Fruit fly (Drosophila melanogaster) whole organism, prepupa: ENCODE results near the gene CG5071.

Source experiments
- CG10669 ChIP-seq: fragments of 200-800 bp; sonication (Bioruptor generic); optimal IDR thresholded peaks from 3 replicates; lab custom pipeline; 2018; ENCODE audit warnings: missing biosample characterization, mild to moderate bottlenecking, missing genetic modification characterization, moderate library complexity
- CG11294 ChIP-seq: fragments of 200-800 bp; sonication (Bioruptor generic); IDR thresholded peaks from 2 replicates; pipeline ENCODE4 v1.3.6; 2022; ENCODE audit warnings: missing biosample characterization, missing genetic modification characterization
- CG11762 ChIP-seq: fragments of 200-800 bp; sonication (Bioruptor generic); optimal IDR thresholded peaks from 3 replicates; lab custom pipeline; 2016; ENCODE audit warnings: missing biosample characterization, missing genetic modification characterization; ENCODE audit not compliant: insufficient read depth
- CG11902 ChIP-seq: fragments of 200-800 bp; sonication (Bioruptor generic); optimal IDR thresholded peaks from 3 replicates; lab custom pipeline; 2016; ENCODE audit warnings: missing biosample characterization, missing genetic modification characterization
- CG15336 ChIP-seq: fragments of 200-800 bp; sonication (Bioruptor generic); IDR thresholded peaks from 2 replicates; pipeline ENCODE4 v1.3.6; 2022; ENCODE audit warnings: missing biosample characterization, missing genetic modification characterization
- CG1621 ChIP-seq: fragments of 200-800 bp; sonication (Bioruptor generic); optimal IDR thresholded peaks from 3 replicates; lab custom pipeline; 2018; ENCODE audit warnings: missing biosample characterization, mild to moderate bottlenecking, missing genetic modification characterization
- CG16779 ChIP-seq: fragments of 200-800 bp; sonication (Bioruptor generic); optimal IDR thresholded peaks from 3 replicates; lab custom pipeline; 2017; ENCODE audit warnings: missing biosample characterization, mild to moderate bottlenecking, missing genetic modification characterization
- CG3032 ChIP-seq: fragments of 200-800 bp; optimal IDR thresholded peaks from 2 replicates; lab custom pipeline; 2019; ENCODE audit warnings: missing biosample characterization, mild to moderate bottlenecking, missing genetic modification characterization, moderate library complexity
- CG31627 ChIP-seq: fragments of 200-800 bp; sonication (Bioruptor generic); optimal IDR thresholded peaks from 3 replicates; lab custom pipeline; 2016; ENCODE audit warnings: missing biosample characterization, missing genetic modification characterization
- CG32006 ChIP-seq: fragments of 200-800 bp; sonication (Bioruptor generic); optimal IDR thresholded peaks from 3 replicates; lab custom pipeline; 2017; ENCODE audit warnings: missing biosample characterization, mild to moderate bottlenecking, missing genetic modification characterization
- CG34406 ChIP-seq: fragments of 200-800 bp; sonication (Bioruptor generic); optimal IDR thresholded peaks from 3 replicates; lab custom pipeline; 2016; ENCODE audit warnings: missing biosample characterization, missing genetic modification characterization
- CG3919 ChIP-seq: fragments of 200-800 bp; sonication (Bioruptor generic); optimal IDR thresholded peaks from 3 replicates; lab custom pipeline; 2016; ENCODE audit warnings: missing biosample characterization, missing genetic modification characterization
- CG6276 ChIP-seq: fragments of 200-800 bp; sonication (Bioruptor generic); optimal IDR thresholded peaks from 2 replicates; lab custom pipeline; 2017; ENCODE audit warnings: missing biosample characterization, mild to moderate bottlenecking, missing genetic modification characterization
- CG6792 ChIP-seq: fragments of 200-800 bp; sonication (Bioruptor generic); optimal IDR thresholded peaks from 3 replicates; lab custom pipeline; 2016; ENCODE audit warnings: missing biosample characterization, missing genetic modification characterization
- CG6854 ChIP-seq: fragments of 200-800 bp; sonication (Bioruptor generic); optimal IDR thresholded peaks from 2 replicates; lab custom pipeline; 2017; ENCODE audit warnings: missing biosample characterization, mild to moderate bottlenecking, missing genetic modification characterization
- CG7368 ChIP-seq: fragments of 200-800 bp; sonication (Bioruptor generic); optimal IDR thresholded peaks from 3 replicates; lab custom pipeline; 2016; ENCODE audit warnings: missing biosample characterization, missing genetic modification characterization
- CG8119 ChIP-seq: fragments of 200-800 bp; sonication (Bioruptor generic); IDR thresholded peaks from 3 replicates; pipeline ENCODE4 v1.3.6; 2022; ENCODE audit warnings: missing biosample characterization, missing genetic modification characterization
- CG8632 ChIP-seq: fragments of 200-800 bp; sonication (Bioruptor generic); optimal IDR thresholded peaks from 3 replicates; lab custom pipeline; 2016; ENCODE audit warnings: missing biosample characterization, missing genetic modification characterization
- CG9139 ChIP-seq: fragments of 200-800 bp; sonication (Bioruptor generic); optimal IDR thresholded peaks from 3 replicates; lab custom pipeline; 2017; ENCODE audit warnings: missing biosample characterization, mild to moderate bottlenecking, missing genetic modification characterization
- Eip78C ChIP-seq: fragments of 200-800 bp; sonication (Bioruptor generic); peaks from one replicate; lab custom pipeline; 2016; ENCODE audit warnings: missing biosample characterization, missing genetic modification characterization
- Eip93F ChIP-seq: fragments of 200-800 bp; sonication (Bioruptor generic); optimal IDR thresholded peaks from 2 replicates; lab custom pipeline; 2016; ENCODE audit warnings: missing biosample characterization, mild to moderate bottlenecking, missing genetic modification characterization
- Ets21C ChIP-seq: fragments of 200-800 bp; sonication (Bioruptor generic); optimal IDR thresholded peaks from 3 replicates; lab custom pipeline; 2016; ENCODE audit warnings: missing biosample characterization, missing genetic modification characterization
- Ets96B ChIP-seq: fragments of 200-800 bp; optimal IDR thresholded peaks from 2 replicates; lab custom pipeline; 2019; ENCODE audit warnings: missing biosample characterization, mild to moderate bottlenecking, missing genetic modification characterization, moderate library complexity
- Gug ChIP-seq: fragments of 200-800 bp; sonication (Bioruptor generic); IDR thresholded peaks from 2 replicates; pipeline ENCODE4 v1.3.6; 2022; ENCODE audit warnings: missing biosample characterization, missing genetic modification characterization
- Hr38 ChIP-seq: sonication (Bioruptor generic); optimal IDR thresholded peaks from 2 replicates; lab custom pipeline; 2016; ENCODE audit warnings: missing biosample characterization, missing genetic modification characterization
- Hr39 ChIP-seq: fragments of 200-800 bp; sonication (Bioruptor generic); optimal IDR thresholded peaks from 2 replicates; lab custom pipeline; 2016; ENCODE audit warnings: missing biosample characterization, missing genetic modification characterization
- Hr4 ChIP-seq: fragments of 200-800 bp; sonication (Bioruptor generic); optimal IDR thresholded peaks from 3 replicates; lab custom pipeline; 2016; ENCODE audit warnings: missing biosample characterization, missing genetic modification characterization
- Lpt ChIP-seq: fragments of 200-800 bp; sonication (Bioruptor generic); optimal IDR thresholded peaks from 3 replicates; lab custom pipeline; 2016; ENCODE audit warnings: missing biosample characterization, missing genetic modification characterization
- Met ChIP-seq: fragments of 200-800 bp; sonication (Bioruptor generic); optimal IDR thresholded peaks from 3 replicates; lab custom pipeline; 2016; ENCODE audit warnings: missing biosample characterization, missing genetic modification characterization
- OdsH ChIP-seq: fragments of 200-800 bp; sonication (Bioruptor generic); optimal IDR thresholded peaks from 3 replicates; lab custom pipeline; 2016; ENCODE audit warnings: missing biosample characterization, missing genetic modification characterization
- Smox ChIP-seq: fragments of 200-800 bp; sonication (Bioruptor generic); optimal IDR thresholded peaks from 3 replicates; lab custom pipeline; 2016; ENCODE audit warnings: missing biosample characterization, missing genetic modification characterization
- Sox14 ChIP-seq: fragments of 200-800 bp; sonication (Bioruptor generic); optimal IDR thresholded peaks from 3 replicates; lab custom pipeline; 2016; ENCODE audit warnings: missing biosample characterization, missing genetic modification characterization
- Sox15 ChIP-seq: fragments of 200-800 bp; sonication (Bioruptor generic); optimal IDR thresholded peaks from 3 replicates; lab custom pipeline; 2016; ENCODE audit warnings: missing biosample characterization, missing genetic modification characterization
- achi ChIP-seq: fragments of 200-800 bp; sonication (Bioruptor generic); optimal IDR thresholded peaks from 3 replicates; lab custom pipeline; 2016; ENCODE audit warnings: missing biosample characterization, missing genetic modification characterization
- acj6 ChIP-seq: fragments of 200-800 bp; sonication (Bioruptor generic); optimal IDR thresholded peaks from 3 replicates; lab custom pipeline; 2016; ENCODE audit warnings: missing biosample characterization, missing genetic modification characterization
- cyc ChIP-seq: fragments of 200-800 bp; sonication (Bioruptor generic); optimal IDR thresholded peaks from 3 replicates; lab custom pipeline; 2016; ENCODE audit warnings: missing biosample characterization, missing genetic modification characterization
- dsx ChIP-seq: fragments of 200-800 bp; optimal IDR thresholded peaks from 3 replicates; lab custom pipeline; 2019; ENCODE audit warnings: missing biosample characterization, mild to moderate bottlenecking, missing genetic modification characterization, moderate library complexity; ENCODE audit not compliant: poor library complexity, severe bottlenecking
- fd59A ChIP-seq: fragments of 200-800 bp; sonication (Bioruptor generic); optimal IDR thresholded peaks from 2 replicates; lab custom pipeline; 2017; ENCODE audit warnings: missing biosample characterization, mild to moderate bottlenecking, missing genetic modification characterization, missing genetic modification reagents
- fd85E ChIP-seq: fragments of 200-800 bp; sonication (Bioruptor generic); optimal IDR thresholded peaks from 3 replicates; lab custom pipeline; 2016; ENCODE audit warnings: missing biosample characterization, missing genetic modification characterization
- fkh ChIP-seq: fragments of 200-800 bp; sonication (Bioruptor generic); optimal IDR thresholded peaks from 3 replicates; lab custom pipeline; 2017; ENCODE audit warnings: missing biosample characterization, mild to moderate bottlenecking, missing genetic modification characterization, moderate library complexity
- lz ChIP-seq: fragments of 200-800 bp; sonication (Bioruptor generic); optimal IDR thresholded peaks from 3 replicates; lab custom pipeline; 2016; ENCODE audit warnings: missing biosample characterization, missing genetic modification characterization
- net ChIP-seq: fragments of 200-800 bp; sonication (Bioruptor generic); optimal IDR thresholded peaks from 3 replicates; lab custom pipeline; 2016; ENCODE audit warnings: missing biosample characterization, missing genetic modification characterization
- pdm3 ChIP-seq: fragments of 200-800 bp; sonication (Bioruptor generic); optimal IDR thresholded peaks from 3 replicates; lab custom pipeline; 2016; ENCODE audit warnings: missing biosample characterization, missing genetic modification characterization
- salr ChIP-seq, 2 experiments: fragments of 200-800 bp; sonication (Bioruptor generic); optimal IDR thresholded peaks; 3 replicates each; lab custom pipeline; 2016 to 2018; ENCODE audit warnings: missing biosample characterization in 2 of 2, missing genetic modification characterization in 2 of 2, mild to moderate bottlenecking in 1 of 2
- spab ChIP-seq: fragments of 200-800 bp; sonication (Bioruptor generic); optimal IDR thresholded peaks from 2 replicates; lab custom pipeline; 2017; ENCODE audit warnings: missing biosample characterization, mild to moderate bottlenecking, missing genetic modification characterization, missing genetic modification reagents
- ss ChIP-seq, 2 experiments: fragments of 200-800 bp; sonication (Bioruptor generic); optimal IDR thresholded peaks; 2 replicates in 1 of 2; 3 replicates in 1 of 2; lab custom pipeline; 2017 to 2018; ENCODE audit warnings: mild to moderate bottlenecking in 2 of 2, missing biosample characterization in 2 of 2, missing genetic modification characterization in 2 of 2, moderate library complexity in 1 of 2
- svp ChIP-seq: fragments of 200-800 bp; sonication (Bioruptor generic); peaks from one replicate; lab custom pipeline; 2016; ENCODE audit warnings: missing biosample characterization, missing genetic modification characterization
- topi ChIP-seq: fragments of 200-800 bp; sonication (Bioruptor generic); optimal IDR thresholded peaks from 3 replicates; lab custom pipeline; 2016; ENCODE audit warnings: missing biosample characterization, missing genetic modification characterization
- vri ChIP-seq: fragments of 200-800 bp; sonication (Bioruptor generic); optimal IDR thresholded peaks from 3 replicates; lab custom pipeline; 2016; ENCODE audit warnings: missing biosample characterization, mild to moderate bottlenecking, missing genetic modification characterization

CG5071 gene

DNA sequence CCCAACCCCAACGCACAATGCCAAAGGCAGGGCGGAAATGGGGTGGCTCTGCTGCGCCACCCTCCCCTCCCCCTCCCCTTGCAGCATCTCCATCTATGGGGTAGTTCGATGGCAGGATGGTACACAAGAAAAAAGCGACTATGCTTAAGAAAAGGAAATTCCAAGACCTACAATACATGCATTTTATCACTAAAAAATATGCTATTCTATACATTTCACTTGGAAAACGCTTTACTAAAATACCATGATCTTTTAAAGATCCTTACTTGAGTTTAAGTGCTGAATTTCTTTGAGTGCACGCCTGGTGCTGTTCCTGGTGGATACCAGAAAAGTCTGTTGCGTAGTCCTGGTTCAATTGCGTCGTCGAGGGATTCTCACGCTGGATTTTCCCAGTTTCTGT is 12.9 kb downstream of the CG5071 start (continued):
- no peak for TF ChIP-seq CG34406
- peak; percentile 15 for TF ChIP-seq CG3919 (GFP tag; lab: Kevin White, UChicago)
- TF ChIP-seq Hr4 (GFP tag; lab: Kevin White, UChicago): no peak
- peak; percentile 18 for TF ChIP-seq spab (GFP tag; lab: Kevin White, UChicago)
- TF ChIP-seq CG6792: peak; percentile 47
- no peak for TF ChIP-seq CG8119 (GFP tag; lab: Robert Waterston, UW)
- TF ChIP-seq Eip78C (GFP tag; lab: Kevin White, UChicago): peak; percentile 80
- TF ChIP-seq CG6276 (GFP tag; lab: Kevin White, UChicago): no peak
- peak; percentile 45 for TF ChIP-seq topi (GFP tag; lab: Kevin White, UChicago)
- peak; percentile 33 for TF ChIP-seq CG11902 (GFP tag; lab: Kevin White, UChicago)
- peak; percentile 55 for TF ChIP-seq lz (GFP tag; lab: Kevin White, UChicago)
- TF ChIP-seq Lpt (GFP tag; lab: Kevin White, UChicago): no peak
- TF ChIP-seq CG1621 (tag; lab: Kevin White, UChicago): no peak
- TF ChIP-seq Smox (GFP tag; lab: Kevin White, UChicago): peak; percentile 45
- TF ChIP-seq OdsH (GFP tag; lab: Kevin White, UChicago): no peak
- TF ChIP-seq net (GFP tag; lab: Kevin White, UChicago): no peak
- peak; percentile 15 for TF ChIP-seq Ets96B
- peak; percentile 13 for TF ChIP-seq fd59A (GFP tag; lab: Kevin White, UChicago)

DNA sequence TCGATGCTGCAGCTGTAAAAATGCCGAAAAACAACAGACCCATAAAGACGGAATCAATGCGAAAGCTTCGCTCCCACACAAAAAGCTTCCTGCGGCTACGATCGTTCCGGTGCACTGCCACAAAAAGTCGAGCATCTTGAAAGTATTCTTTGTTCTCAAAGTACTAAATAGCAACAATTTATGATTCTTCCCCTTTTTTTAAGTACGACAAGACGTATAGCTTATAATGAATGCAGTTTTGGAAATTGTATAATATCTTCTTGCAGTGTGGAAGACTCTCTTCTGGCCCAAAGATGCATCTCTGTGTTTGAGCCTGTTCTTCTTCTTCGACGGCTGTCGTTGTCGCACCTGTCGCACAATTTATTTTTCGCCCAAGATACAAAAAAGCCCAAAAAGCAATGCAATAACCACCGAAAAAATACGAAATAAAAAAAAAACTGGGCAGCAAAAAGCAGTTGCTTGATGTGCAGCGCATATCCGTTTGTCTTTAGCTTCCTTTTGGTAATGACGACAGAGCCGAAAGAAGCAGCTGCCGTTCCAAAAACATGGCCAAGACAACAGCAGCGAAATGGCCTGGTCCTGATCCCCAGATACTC is 15.7 kb downstream of the CG5071 start:
- TF ChIP-seq Lpt (GFP tag; lab: Kevin White, UChicago) (no peak), Sox15 (peak; percentile 50), ss (GFP tag; optimal IDR thresholded peaks at IDR 0.05; lab: Kevin White, UChicago) (no peak), Ets96B (peak; percentile 4), CG7368 (GFP tag; lab: Kevin White, UChicago) (peak; percentile 57), spab (GFP tag; lab: Kevin White, UChicago) (no peak), Sox14 (GFP tag; lab: Kevin White, UChicago) (peak; percentile 65), CG31627 (GFP tag; lab: Kevin White, UChicago) (peak; percentile 87), fkh (GFP tag; lab: Kevin White, UChicago) (no peak), cyc (GFP tag; lab: Kevin White, UChicago) (peak; percentile 86), acj6 (GFP tag; lab: Kevin White, UChicago) (peak; percentile 73), Eip93F (GFP tag; lab: Kevin White, UChicago) (peak; percentile 48), Met (GFP tag; lab: Kevin White, UChicago) (peak; percentile 89), CG6854 (GFP tag; lab: Kevin White, UChicago) (peak; percentile 85), CG15336 (GFP tag; lab: Robert Waterston, UW) (no peak), Smox (GFP tag; lab: Kevin White, UChicago) (peak; percentile 85), achi (GFP tag; lab: Kevin White, UChicago) (peak; percentile 53), CG9139 (GFP tag; lab: Kevin White, UChicago) (no peak), CG11294 (no peak), fd85E (GFP tag; lab: Kevin White, UChicago) (no peak), CG8119 (GFP tag; lab: Robert Waterston, UW) (no peak), vri (GFP tag; lab: Kevin White, UChicago) (peak; percentile 82), pdm3 (GFP tag; lab: Kevin White, UChicago) (peak; percentile 67), dsx (GFP tag; lab: Kevin White, UChicago) (peak; percentile 2), Hr39 (peak; percentile 88), Hr38 (GFP tag; lab: Kevin White, UChicago) (no peak), CG11902 (GFP tag; lab: Kevin White, UChicago) (peak; percentile 69), CG8632 (GFP tag; lab: Kevin White, UChicago) (peak; percentile 68), Hr4 (GFP tag; lab: Kevin White, UChicago) (no peak), svp (GFP tag; lab: Kevin White, UChicago) (peak; percentile 95), CG3032 (tag; lab: Kevin White, UChicago) (peak; percentile 16), CG11762 (GFP tag; lab: Kevin White, UChicago) (peak; percentile 23), net (GFP tag; lab: Kevin White, UChicago) (peak; percentile 51), topi (GFP tag; lab: Kevin White, UChicago) (peak; percentile 81), CG16779 (tag; lab: Kevin White, UChicago) (no peak), Ets21C (peak; percentile 77), CG10669 (GFP tag; lab: Kevin White, UChicago) (no peak), salr (GFP tag; optimal IDR thresholded peaks at IDR 0.05; lab: Kevin White, UChicago) (no peak), Gug (no peak), CG32006 (GFP tag; lab: Kevin White, UChicago) (no peak)
